Worm (Caenorhabditis elegans) whole organism, midembryonic: ENCODE measurements around the gene F16F9.3.
"Not testable (repeated sequence)": the region's sequence is repeated elsewhere in the genome, so short reads cannot be mapped to it uniquely, and the experiment has no call there.

Experiments used
- T22C8.4 ChIP-seq: fragments of 200-800 bp; sonication (Bioruptor generic); IDR thresholded peaks from 2 replicates; pipeline ENCODE4 v1.3.6; 2022; ENCODE audit warnings: missing genetic modification characterization, missing compliant biosample characterization
- cog-1 ChIP-seq: sonication (generic microtip); optimal IDR thresholded peaks from 2 replicates; lab custom pipeline; 2016; ENCODE audit warnings: missing genetic modification characterization, missing compliant biosample characterization
- flt-1 ChIP-seq: fragments of 200-800 bp; sonication (Bioruptor generic); IDR thresholded peaks from 2 replicates; pipeline ENCODE4 v1.3.6; 2022; ENCODE audit warnings: missing genetic modification characterization, missing compliant biosample characterization
- klf-2 ChIP-seq: fragments of 200-800 bp; sonication (Bioruptor generic); conservative IDR thresholded peaks from 2 replicates; pipeline ENCODE4 v1.3.6; 2022; ENCODE audit warnings: missing genetic modification reagents, missing genetic modification characterization, missing compliant biosample characterization
- med-1 ChIP-seq: sonication (generic microtip); optimal IDR thresholded peaks from 2 replicates; lab custom pipeline; 2017; ENCODE audit warnings: missing genetic modification characterization, mild to moderate bottlenecking, missing compliant biosample characterization, antibody characterized with exemption, missing genetic modification reagents; ENCODE audit not compliant: insufficient read depth
- ref-1 ChIP-seq: fragments of 200-800 bp; sonication (Bioruptor generic); conservative IDR thresholded peaks from 2 replicates; pipeline ENCODE4 v1.3.6; 2022; ENCODE audit warnings: missing genetic modification reagents, missing genetic modification characterization, missing compliant biosample characterization
- tab-1 ChIP-seq: fragments of 200-800 bp; sonication (Bioruptor generic); IDR thresholded peaks from 2 replicates; pipeline ENCODE4 v1.3.6; 2022; ENCODE audit warnings: missing genetic modification characterization, missing compliant biosample characterization
- ztf-23 ChIP-seq: fragments of 200-800 bp; sonication (Bioruptor generic); IDR thresholded peaks from 2 replicates; pipeline ENCODE4 v1.3.6; 2022; ENCODE audit warnings: missing genetic modification reagents, missing genetic modification characterization, missing compliant biosample characterization
- ztf-29 ChIP-seq: fragments of 200-800 bp; sonication (Bioruptor generic); IDR thresholded peaks from 2 replicates; pipeline ENCODE4 v1.3.6; 2022; ENCODE audit warnings: missing genetic modification reagents, missing genetic modification characterization, missing compliant biosample characterization

The F16F9.3 gene

ce11 chrX:8457314-8457713 is at the start of gene F16F9.3:
Gene F16F9.3 (plus strand): TSS chrX:8457614.
- TF ChIP-seq klf-2 (GFP tag; lab: Robert Waterston, UW) (no peak), ref-1 (no peak), med-1 (GFP tag; lab: Kevin White, UChicago) (no peak), cog-1 (no peak), tab-1 (GFP tag; lab: Robert Waterston, UW) (no peak), flt-1 (GFP tag; lab: Robert Waterston, UW) (no peak), T22C8.4 (GFP tag; lab: Robert Waterston, UW) (no peak), ztf-29 (GFP tag; lab: Robert Waterston, UW) (no peak), ztf-23 (GFP tag; lab: Robert Waterston, UW) (no peak)

ce11 chrX:8408267-8408666 is 49.1 kb upstream of the F16F9.3 start, which contains the start of gene sulp-3:
Gene sulp-3 (minus strand): TSS chrX:8408367.
- no peak for TF ChIP-seq ref-1
- TF ChIP-seq ztf-23 (GFP tag; lab: Robert Waterston, UW), result no peak
- no peak for TF ChIP-seq flt-1 (GFP tag; lab: Robert Waterston, UW)
- no peak for TF ChIP-seq ztf-29 (GFP tag; lab: Robert Waterston, UW)
- no peak for TF ChIP-seq cog-1
- TF ChIP-seq med-1 (GFP tag; lab: Kevin White, UChicago), result no peak

- TF ChIP-seq ztf-29 (GFP tag; lab: Robert Waterston, UW); cog-1; flt-1 (GFP tag; lab: Robert Waterston, UW): not testable (repeated sequence)
These were observed 46.7 kb upstream of the F16F9.3 start, which contains the start of gene F08F1.9 for ce11 chrX:8410754-8411153. Gene F08F1.9 (minus strand): TSS chrX:8410854.

- TF ChIP-seq flt-1 (GFP tag; lab: Robert Waterston, UW), result no peak
- no peak for TF ChIP-seq ztf-23 (GFP tag; lab: Robert Waterston, UW)
- no peak for TF ChIP-seq T22C8.4 (GFP tag; lab: Robert Waterston, UW)
- TF ChIP-seq tab-1 (GFP tag; lab: Robert Waterston, UW), result no peak
- no peak for TF ChIP-seq cog-1
- TF ChIP-seq med-1 (GFP tag; lab: Kevin White, UChicago), result no peak
- TF ChIP-seq klf-2 (GFP tag; lab: Robert Waterston, UW), result no peak
- TF ChIP-seq ztf-29 (GFP tag; lab: Robert Waterston, UW), result no peak
- no peak for TF ChIP-seq ref-1
These were observed 44.3 kb upstream of the F16F9.3 start, which contains the start of gene F08F1.4 for ce11 chrX:8413130-8413529. Gene F08F1.4 (plus strand): TSS chrX:8413430.

ce11 chrX:8416819-8417218 is 40.6 kb upstream of the F16F9.3 start, which contains the start of gene ced-8:
Gene ced-8 (minus strand): TSS chrX:8416919.
- TF ChIP-seq klf-2 (GFP tag; lab: Robert Waterston, UW) (no peak), ztf-23 (GFP tag; lab: Robert Waterston, UW) (no peak), T22C8.4 (GFP tag; lab: Robert Waterston, UW) (no peak), ztf-29 (GFP tag; lab: Robert Waterston, UW) (no peak), med-1 (GFP tag; lab: Kevin White, UChicago) (no peak), cog-1 (no peak), tab-1 (GFP tag; lab: Robert Waterston, UW) (no peak), ref-1 (no peak), flt-1 (GFP tag; lab: Robert Waterston, UW) (no peak)

- TF ChIP-seq klf-2 (GFP tag; lab: Robert Waterston, UW) (no peak), ztf-23 (GFP tag; lab: Robert Waterston, UW) (no peak), tab-1 (GFP tag; lab: Robert Waterston, UW) (no peak), med-1 (GFP tag; lab: Kevin White, UChicago) (no peak), T22C8.4 (GFP tag; lab: Robert Waterston, UW) (no peak)
These were observed 39.7 kb upstream of the F16F9.3 start for ce11 chrX:8417727-8418126.

ce11 chrX:8418382-8418781 is 39.0 kb upstream of the F16F9.3 start, which contains the start of gene spp-13:
Gene spp-13 (minus strand): TSS chrX:8418524.
- TF ChIP-seq med-1 (GFP tag; lab: Kevin White, UChicago) (no peak), flt-1 (GFP tag; lab: Robert Waterston, UW) (no peak), T22C8.4 (GFP tag; lab: Robert Waterston, UW) (no peak), ref-1 (no peak), ztf-23 (GFP tag; lab: Robert Waterston, UW) (no peak), cog-1 (no peak), tab-1 (GFP tag; lab: Robert Waterston, UW) (no peak), klf-2 (GFP tag; lab: Robert Waterston, UW) (no peak), ztf-29 (GFP tag; lab: Robert Waterston, UW) (no peak)

ce11 chrX:8419252-8419651 is 38.2 kb upstream of the F16F9.3 start:
- no peak for TF ChIP-seq cog-1
- TF ChIP-seq ztf-23 (GFP tag; lab: Robert Waterston, UW), result no peak
- no peak for TF ChIP-seq flt-1 (GFP tag; lab: Robert Waterston, UW)
- TF ChIP-seq ref-1, result no peak
- TF ChIP-seq tab-1 (GFP tag; lab: Robert Waterston, UW), result no peak
- no peak for TF ChIP-seq klf-2 (GFP tag; lab: Robert Waterston, UW)
- no peak for TF ChIP-seq med-1 (GFP tag; lab: Kevin White, UChicago)
- TF ChIP-seq T22C8.4 (GFP tag; lab: Robert Waterston, UW), result no peak
- no peak for TF ChIP-seq ztf-29 (GFP tag; lab: Robert Waterston, UW)

- TF ChIP-seq T22C8.4 (GFP tag; lab: Robert Waterston, UW) (no peak), cog-1 (no peak), ref-1 (no peak), klf-2 (GFP tag; lab: Robert Waterston, UW) (no peak), ztf-23 (GFP tag; lab: Robert Waterston, UW) (no peak), flt-1 (GFP tag; lab: Robert Waterston, UW) (no peak), ztf-29 (GFP tag; lab: Robert Waterston, UW) (no peak), tab-1 (GFP tag; lab: Robert Waterston, UW) (no peak), med-1 (GFP tag; lab: Kevin White, UChicago) (no peak)
These were observed 35.8 kb upstream of the F16F9.3 start for ce11 chrX:8421594-8421993.
